Worm (Caenorhabditis elegans) whole organism, L1 larva: ENCODE measurements around the gene fbxb-87.

Experiments
- C04F5.9 ChIP-seq: sonication (generic microtip); optimal IDR thresholded peaks from 2 replicates; lab custom pipeline; 2016; ENCODE audit warnings: missing genetic modification characterization, missing compliant biosample characterization
- C16A3.4 ChIP-seq: fragments of 150-350 bp; optimal IDR thresholded peaks from 2 replicates; lab custom pipeline; 2014; ENCODE audit warnings: missing biosample characterization, missing genetic modification characterization
- C34B4.2 ChIP-seq: sonication (generic microtip); optimal IDR thresholded peaks from 2 replicates; lab custom pipeline; 2017; ENCODE audit warnings: mild to moderate bottlenecking, missing genetic modification characterization, missing compliant biosample characterization
- F16B12.6 ChIP-seq: fragments of 150-350 bp; optimal IDR thresholded peaks from 2 replicates; lab custom pipeline; 2014; ENCODE audit warnings: missing biosample characterization, missing genetic modification characterization
- Y116A8C.19 ChIP-seq: sonication (generic microtip); optimal IDR thresholded peaks from 2 replicates; lab custom pipeline; 2016; ENCODE audit warnings: missing compliant biosample characterization, missing genetic modification characterization, borderline replicate concordance
- aha-1 ChIP-seq: fragments of 150-350 bp; optimal IDR thresholded peaks from 2 replicates; lab custom pipeline; 2014; ENCODE audit warnings: missing biosample characterization, missing genetic modification characterization
- alr-1 ChIP-seq: fragments of 200-800 bp; sonication (Bioruptor generic); optimal IDR thresholded peaks from 2 replicates; lab custom pipeline; 2018; ENCODE audit warnings: borderline replicate concordance, mild to moderate bottlenecking, missing genetic modification characterization, missing compliant biosample characterization
- aly-2 ChIP-seq: fragments of 150-350 bp; optimal IDR thresholded peaks from 2 replicates; lab custom pipeline; 2014; ENCODE audit warnings: missing biosample characterization, missing genetic modification characterization
- ama-1 ChIP-seq: fragments of 150-350 bp; optimal IDR thresholded peaks from 2 replicates; lab custom pipeline; 2014
- blmp-1 ChIP-seq: fragments of 150-350 bp; optimal IDR thresholded peaks from 2 replicates; lab custom pipeline; 2014; ENCODE audit warnings: missing biosample characterization, missing genetic modification characterization
- ceh-8 ChIP-seq: fragments of 200-800 bp; sonication (Bioruptor generic); optimal IDR thresholded peaks from 2 replicates; lab custom pipeline; 2018; ENCODE audit warnings: mild to moderate bottlenecking, missing genetic modification characterization, moderate library complexity, missing compliant biosample characterization
- ceh-82 ChIP-seq, 3 experiments: fragments of 150-350 bp in 1 of 3; sonication (generic microtip) in 2 of 3; optimal IDR thresholded peaks; 2 replicates each; lab custom pipeline; 2014 to 2017; ENCODE audit warnings: missing biosample characterization in 3 of 3, missing genetic modification characterization in 3 of 3
- dpl-1 ChIP-seq, 3 experiments: fragments of 150-350 bp in 2 of 3; sonication (generic microtip) in 1 of 3; optimal IDR thresholded peaks; 2 replicates each; lab custom pipeline; 2014 to 2017; ENCODE audit warnings: missing biosample characterization in 3 of 3, missing genetic modification characterization in 3 of 3, missing genetic modification reagents in 3 of 3
- dsc-1 ChIP-seq: sonication (generic microtip); optimal IDR thresholded peaks from 2 replicates; lab custom pipeline; 2016; ENCODE audit warnings: mild to moderate bottlenecking, missing genetic modification characterization, missing compliant biosample characterization
- efl-1 ChIP-seq, 4 experiments: fragments of 150-350 bp; optimal IDR thresholded peaks in 3 of 4; peaks in 1 of 4; 1 replicate in 1 of 4; 2 replicates in 3 of 4; lab custom pipeline; 2014; ENCODE audit warnings: missing biosample characterization in 2 of 4, missing genetic modification characterization in 2 of 4, missing genetic modification reagents in 2 of 4
- efl-3 ChIP-seq: fragments of 200-800 bp; sonication (Bioruptor generic); optimal IDR thresholded peaks from 2 replicates; lab custom pipeline; 2018; ENCODE audit warnings: mild to moderate bottlenecking, missing genetic modification characterization, missing compliant biosample characterization
- egl-27 ChIP-seq, 2 experiments: fragments of 150-350 bp in 1 of 2; sonication (generic microtip); optimal IDR thresholded peaks; 3 replicates each; lab custom pipeline; 2017 to 2018; ENCODE audit warnings: missing biosample characterization in 2 of 2, missing genetic modification characterization in 2 of 2, missing genetic modification reagents in 2 of 2
- elt-2 ChIP-seq: sonication (generic microtip); optimal IDR thresholded peaks from 2 replicates; lab custom pipeline; 2016; ENCODE audit warnings: missing genetic modification characterization, mild to moderate bottlenecking, inconsistent platforms, missing compliant biosample characterization, missing genetic modification reagents
- hlh-4 ChIP-seq: sonication (generic microtip); optimal IDR thresholded peaks from 2 replicates; lab custom pipeline; 2016; ENCODE audit warnings: mild to moderate bottlenecking, missing genetic modification characterization, missing compliant biosample characterization
- irx-1 ChIP-seq: sonication (generic microtip); optimal IDR thresholded peaks from 2 replicates; lab custom pipeline; 2016; ENCODE audit warnings: missing genetic modification characterization, missing compliant biosample characterization
- isw-1 ChIP-seq: fragments of 200-800 bp; sonication (Bioruptor generic); IDR thresholded peaks from 2 replicates; pipeline ENCODE4 v1.3.6; 2022; ENCODE audit warnings: missing genetic modification characterization, missing compliant biosample characterization
- jun-1 ChIP-seq: fragments of 150-350 bp; optimal IDR thresholded peaks from 2 replicates; lab custom pipeline; 2014; ENCODE audit warnings: missing biosample characterization, missing genetic modification reagents, missing genetic modification characterization
- lin-14 ChIP-seq: fragments of 200-800 bp; sonication (Bioruptor generic); optimal IDR thresholded peaks from 2 replicates; lab custom pipeline; 2018; ENCODE audit warnings: mild to moderate bottlenecking, missing genetic modification characterization, moderate library complexity, missing compliant biosample characterization
- lin-15B ChIP-seq: fragments of 150-350 bp; sonication (generic microtip); optimal IDR thresholded peaks from 3 replicates; lab custom pipeline; 2014; ENCODE audit warnings: missing biosample characterization, missing genetic modification characterization
- lin-35 ChIP-seq, 2 experiments: fragments of 150-350 bp; optimal IDR thresholded peaks; 2 replicates each; lab custom pipeline; 2014; ENCODE audit warnings: missing biosample characterization in 2 of 2, missing genetic modification characterization in 2 of 2, missing genetic modification reagents in 2 of 2
- lsy-2 ChIP-seq, 2 experiments: fragments of 150-350 bp; optimal IDR thresholded peaks; 2 replicates each; lab custom pipeline; 2014; ENCODE audit warnings: missing biosample characterization in 2 of 2, missing genetic modification characterization in 2 of 2
- mef-2 ChIP-seq: fragments of 150-350 bp; optimal IDR thresholded peaks from 2 replicates; lab custom pipeline; 2014; ENCODE audit warnings: missing biosample characterization, missing genetic modification characterization
- mep-1 ChIP-seq: fragments of 150-350 bp; optimal IDR thresholded peaks from 2 replicates; lab custom pipeline; 2014; ENCODE audit warnings: missing biosample characterization, missing genetic modification characterization
- nhr-11 ChIP-seq: fragments of 150-350 bp; optimal IDR thresholded peaks from 2 replicates; lab custom pipeline; 2014; ENCODE audit warnings: missing biosample characterization, missing genetic modification characterization
- nhr-19 ChIP-seq: fragments of 200-800 bp; sonication (Bioruptor generic); conservative IDR thresholded peaks from 2 replicates; pipeline ENCODE4 v1.3.6; 2022; ENCODE audit warnings: missing genetic modification characterization, missing compliant biosample characterization
- nhr-20 ChIP-seq: sonication (generic microtip); optimal IDR thresholded peaks from 2 replicates; lab custom pipeline; 2016; ENCODE audit warnings: mild to moderate bottlenecking, missing genetic modification characterization, missing compliant biosample characterization
- nhr-28 ChIP-seq: fragments of 150-350 bp; optimal IDR thresholded peaks from 2 replicates; lab custom pipeline; 2014; ENCODE audit warnings: missing biosample characterization, missing genetic modification characterization
- nhr-47 ChIP-seq: sonication (generic microtip); optimal IDR thresholded peaks from 2 replicates; lab custom pipeline; 2016; ENCODE audit warnings: mild to moderate bottlenecking, missing genetic modification characterization, moderate library complexity, missing compliant biosample characterization
- nhr-71 ChIP-seq: sonication (generic microtip); optimal IDR thresholded peaks from 2 replicates; lab custom pipeline; 2016; ENCODE audit warnings: mild to moderate bottlenecking, missing genetic modification characterization, moderate library complexity, missing compliant biosample characterization
- nhr-76 ChIP-seq: sonication (generic microtip); optimal IDR thresholded peaks from 2 replicates; lab custom pipeline; 2017; ENCODE audit warnings: missing biosample characterization, missing genetic modification characterization
- nhr-85 ChIP-seq: sonication (generic microtip); peaks from one replicate; lab custom pipeline; 2016; ENCODE audit warnings: missing genetic modification characterization, inconsistent platforms, missing compliant biosample characterization
- nhr-90 ChIP-seq: sonication (generic microtip); optimal IDR thresholded peaks from 2 replicates; lab custom pipeline; 2016; ENCODE audit warnings: mild to moderate bottlenecking, missing genetic modification characterization, missing compliant biosample characterization; ENCODE audit not compliant: poor library complexity
- pag-3 ChIP-seq: sonication (generic microtip); optimal IDR thresholded peaks from 2 replicates; lab custom pipeline; 2017; ENCODE audit warnings: missing genetic modification characterization, mild to moderate bottlenecking, missing compliant biosample characterization, antibody characterized with exemption, borderline replicate concordance; ENCODE audit not compliant: insufficient read depth
- pax-3 ChIP-seq: fragments of 200-800 bp; sonication (Bioruptor generic); optimal IDR thresholded peaks from 2 replicates; lab custom pipeline; 2018; ENCODE audit warnings: mild to moderate bottlenecking, missing genetic modification characterization, moderate library complexity, missing compliant biosample characterization
- rnt-1 ChIP-seq: sonication (generic microtip); optimal IDR thresholded peaks from 2 replicates; lab custom pipeline; 2016; ENCODE audit warnings: mild to moderate bottlenecking, missing genetic modification characterization, moderate library complexity, missing compliant biosample characterization
- skn-1 ChIP-seq: fragments of 150-350 bp; optimal IDR thresholded peaks from 2 replicates; lab custom pipeline; 2014; ENCODE audit warnings: missing biosample characterization, missing genetic modification characterization
- snpc-4 ChIP-seq: fragments of 150-350 bp; optimal IDR thresholded peaks from 2 replicates; lab custom pipeline; 2014; ENCODE audit warnings: missing biosample characterization, missing genetic modification characterization
- snu-23 ChIP-seq: sonication (generic microtip); optimal IDR thresholded peaks from 2 replicates; lab custom pipeline; 2016; ENCODE audit warnings: missing genetic modification characterization, missing compliant biosample characterization
- swsn-7 ChIP-seq: sonication (generic microtip); optimal IDR thresholded peaks from 2 replicates; lab custom pipeline; 2016; ENCODE audit warnings: missing genetic modification characterization, missing compliant biosample characterization
- unc-86 ChIP-seq: sonication (generic microtip); optimal IDR thresholded peaks from 2 replicates; lab custom pipeline; 2016; ENCODE audit warnings: missing genetic modification characterization, missing compliant biosample characterization
- xbp-1 ChIP-seq: sonication (generic microtip); optimal IDR thresholded peaks from 2 replicates; lab custom pipeline; 2016; ENCODE audit warnings: missing genetic modification characterization, missing compliant biosample characterization
- zip-4 ChIP-seq: fragments of 200-800 bp; sonication (Bioruptor generic); optimal IDR thresholded peaks from 2 replicates; lab custom pipeline; 2018; ENCODE audit warnings: mild to moderate bottlenecking, missing genetic modification characterization, moderate library complexity, missing compliant biosample characterization
- ztf-4 ChIP-seq: fragments of 150-350 bp; optimal IDR thresholded peaks from 2 replicates; lab custom pipeline; 2014; ENCODE audit warnings: missing biosample characterization, missing genetic modification characterization

fbxb-87 gene

DNA sequence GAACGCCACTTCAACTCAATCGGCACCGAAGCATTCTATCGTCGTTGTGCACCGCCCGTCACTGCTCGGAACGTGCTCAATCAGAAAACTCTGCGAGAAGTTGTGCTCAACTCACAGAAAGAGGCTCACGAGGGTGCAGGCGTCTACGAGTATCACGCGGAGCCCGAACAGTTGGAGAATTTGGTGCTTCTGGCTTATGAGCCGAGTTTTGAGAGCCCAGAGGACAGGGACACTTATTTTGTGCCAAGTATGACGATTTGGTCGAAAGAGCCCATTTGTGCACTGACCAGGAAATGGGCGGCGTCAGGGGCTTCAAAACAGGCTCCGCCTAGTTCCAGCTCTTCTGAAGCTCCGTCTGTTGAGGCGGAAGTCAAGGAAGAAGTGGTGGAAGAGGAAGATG is 5.5 kb upstream of the fbxb-87 start:
- no peak for TF ChIP-seq lin-35 (GFP tag; optimal IDR thresholded peaks at IDR 0.05; lab: Kevin White, UChicago)
- no peak for TF ChIP-seq rnt-1 (tag; lab: Kevin White, UChicago)
- no peak for TF ChIP-seq F16B12.6 (tag; lab: Kevin White, UChicago)
- no peak for TF ChIP-seq unc-86
- TF ChIP-seq skn-1, result no peak
- TF ChIP-seq nhr-28, result no peak
- TF ChIP-seq nhr-76, result no peak
- TF ChIP-seq irx-1 (tag; lab: Kevin White, UChicago), result no peak
- no peak for TF ChIP-seq zip-4 (GFP tag; lab: Kevin White, UChicago)
- no peak for TF ChIP-seq alr-1 (tag; lab: Kevin White, UChicago)
- TF ChIP-seq C34B4.2 (tag; lab: Kevin White, UChicago), result no peak
- TF ChIP-seq pax-3 (tag; lab: Kevin White, UChicago), result no peak
- TF ChIP-seq isw-1 (GFP tag; lab: Robert Waterston, UW), result no peak
- no peak for TF ChIP-seq snu-23
- no peak for TF ChIP-seq ceh-8 (GFP tag; lab: Kevin White, UChicago)
- TF ChIP-seq jun-1 (tag; lab: Kevin White, UChicago), result no peak
- no peak for TF ChIP-seq mef-2 (tag; lab: Kevin White, UChicago)
- TF ChIP-seq, all 84 proteins: peak for 0

DNA sequence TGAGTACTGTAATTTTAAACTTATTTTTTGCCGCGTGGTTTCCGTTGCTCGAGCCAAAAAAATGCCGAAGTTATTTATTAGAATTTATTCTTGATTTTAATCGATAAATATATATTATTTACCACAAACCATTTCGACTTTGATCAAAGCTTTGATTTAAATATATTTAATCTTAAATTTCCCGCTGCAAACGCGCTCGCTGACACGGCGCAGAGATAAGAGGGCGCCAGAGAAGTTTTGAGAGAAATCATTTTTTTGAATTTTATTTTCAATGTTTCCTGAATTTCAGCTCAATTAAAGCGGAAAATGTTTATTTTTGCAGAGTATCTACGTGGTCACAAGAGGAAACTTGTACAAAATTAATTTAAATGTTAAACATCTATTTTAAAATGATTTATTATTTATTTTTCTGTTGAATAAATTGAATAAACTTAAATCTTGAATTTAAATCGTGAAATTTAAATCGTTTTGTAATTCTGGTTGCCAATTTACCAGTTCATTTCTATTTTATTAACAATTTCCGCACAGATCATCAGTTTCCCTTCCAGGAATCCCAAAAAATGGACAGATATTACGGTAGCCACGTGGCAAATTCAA is 1.6 kb downstream of the fbxb-87 start, which contains the start of gene com-1:
TSS of gene com-1 (plus strand) at position 547 of the 597 bp plus-strand sequence.
- TF ChIP-seq lin-14 (no peak), C16A3.4 (peak; percentile 39), lin-15B (tag; lab: Kevin White, UChicago) (peak; percentile 60), snu-23 (peak; percentile 54), egl-27 (tag; optimal IDR thresholded peaks at IDR 0.05; lab: Kevin White, UChicago) (no peak), nhr-90 (tag; lab: Kevin White, UChicago) (peak; percentile 3), dpl-1 (GFP tag; optimal IDR thresholded peaks at IDR 0.05; lab: Kevin White, UChicago) (peak; percentile 30 to 72 (median 42)), efl-1 (optimal IDR thresholded peaks at IDR 0.05; lab: Kevin White, UChicago) (peak; percentile 53 to 63), efl-1 (GFP tag; optimal IDR thresholded peaks at IDR 0.05 in 1 of 2; lab: Kevin White, UChicago) (peak; percentile 61 to 93), ztf-4 (tag; lab: Kevin White, UChicago) (no peak), snpc-4 (tag; lab: Kevin White, UChicago) (peak; percentile 22), hlh-4 (no peak), zip-4 (GFP tag; lab: Kevin White, UChicago) (no peak), ceh-8 (GFP tag; lab: Kevin White, UChicago) (no peak), ama-1 (lab: Kevin White, UChicago) (no peak), lsy-2 (tag; optimal IDR thresholded peaks at IDR 0.05; lab: Kevin White, UChicago) (peak; percentile 51 to 73), elt-2 (tag; lab: Kevin White, UChicago) (no peak), efl-3 (GFP tag; lab: Kevin White, UChicago) (no peak), swsn-7 (tag; lab: Kevin White, UChicago) (peak; percentile 29), nhr-47 (peak; percentile 46), irx-1 (tag; lab: Kevin White, UChicago) (no peak), aha-1 (tag; lab: Kevin White, UChicago) (no peak), ceh-82 (tag; optimal IDR thresholded peaks at IDR 0.05; lab: Kevin White, UChicago) (peak in 2 of 3 experiments; percentile 56 to 59), skn-1 (peak; percentile 42), nhr-19 (GFP tag; lab: Robert Waterston, UW) (no peak), nhr-71 (tag; lab: Kevin White, UChicago) (peak; percentile 53), nhr-11 (no peak), lin-35 (GFP tag; optimal IDR thresholded peaks at IDR 0.05; lab: Kevin White, UChicago) (peak; percentile 58 to 67), nhr-20 (tag; lab: Kevin White, UChicago) (peak; percentile 29), nhr-85 (tag; lab: Kevin White, UChicago) (no peak), C04F5.9 (tag; lab: Kevin White, UChicago) (no peak), F16B12.6 (tag; lab: Kevin White, UChicago) (no peak), blmp-1 (tag; lab: Kevin White, UChicago) (peak; percentile 58), mep-1 (tag; lab: Kevin White, UChicago) (peak; percentile 55), nhr-76 (no peak), pag-3 (tag; lab: Kevin White, UChicago) (no peak), dsc-1 (tag; lab: Kevin White, UChicago) (peak; percentile 15), aly-2 (tag; lab: Kevin White, UChicago) (no peak), mef-2 (tag; lab: Kevin White, UChicago) (no peak), xbp-1 (tag; lab: Kevin White, UChicago) (peak; percentile 14), nhr-28 (no peak), Y116A8C.19 (no peak)
- TF ChIP-seq, all 84 proteins: peak for 19
